Worm (Caenorhabditis elegans) whole organism, L4 larva: ENCODE data around the gene sre-47.

Experiments used
- F10B5.3 ChIP-seq: sonication (generic microtip); optimal IDR thresholded peaks from 2 replicates; lab custom pipeline; 2016; ENCODE audit warnings: mild to moderate bottlenecking, missing genetic modification characterization, missing compliant biosample characterization
- F26F4.8 ChIP-seq: fragments of 200-800 bp; sonication (Bioruptor generic); conservative IDR thresholded peaks from 2 replicates; pipeline ENCODE4 v1.3.6; 2022; ENCODE audit warnings: missing genetic modification characterization, missing compliant biosample characterization
- F37D6.2 ChIP-seq: sonication (generic microtip); optimal IDR thresholded peaks from 2 replicates; lab custom pipeline; 2016; ENCODE audit warnings: mild to moderate bottlenecking, missing genetic modification characterization, missing compliant biosample characterization
- F44E2.7 ChIP-seq: fragments of 200-800 bp; sonication (Bioruptor generic); IDR thresholded peaks from 2 replicates; pipeline ENCODE4 v2.1.2; 2022; ENCODE audit warnings: missing genetic modification characterization, missing compliant biosample characterization
- F49E8.2 ChIP-seq: sonication (generic microtip); optimal IDR thresholded peaks from 2 replicates; lab custom pipeline; 2016; ENCODE audit warnings: missing compliant biosample characterization, mild to moderate bottlenecking, missing genetic modification characterization, borderline replicate concordance
- R02D3.7 ChIP-seq: fragments of 150-350 bp; sonication (generic microtip); optimal IDR thresholded peaks from 3 replicates; lab custom pipeline; 2014; ENCODE audit warnings: missing biosample characterization, missing genetic modification characterization
- T26A8.4 ChIP-seq: fragments of 200-800 bp; sonication (Bioruptor generic); IDR thresholded peaks from 2 replicates; pipeline ENCODE4 v1.3.6; 2022; ENCODE audit warnings: missing genetic modification characterization, missing compliant biosample characterization
- Y105C5A.15 ChIP-seq: fragments of 200-800 bp; sonication (Bioruptor generic); IDR thresholded peaks from 2 replicates; pipeline ENCODE4 v1.3.6; 2022; ENCODE audit warnings: missing genetic modification characterization, missing compliant biosample characterization
- Y5F2A.4 ChIP-seq: fragments of 200-800 bp; sonication (Bioruptor generic); optimal IDR thresholded peaks from 2 replicates; lab custom pipeline; 2018; ENCODE audit warnings: mild to moderate bottlenecking, missing genetic modification characterization, missing compliant biosample characterization
- ZK337.2 ChIP-seq: fragments of 200-800 bp; sonication (Bioruptor generic); IDR thresholded peaks from 2 replicates; pipeline ENCODE4 v1.3.6; 2022; ENCODE audit warnings: missing genetic modification reagents, missing genetic modification characterization, missing compliant biosample characterization
- aly-2 ChIP-seq: sonication (generic microtip); optimal IDR thresholded peaks from 2 replicates; lab custom pipeline; 2018; ENCODE audit warnings: missing biosample characterization, missing genetic modification characterization
- ama-1 ChIP-seq: fragments of 150-350 bp; optimal IDR thresholded peaks from 2 replicates; lab custom pipeline; 2014; ENCODE audit warnings: inconsistent platforms, mixed read lengths
- ceh-28 ChIP-seq: fragments of 150-350 bp; optimal IDR thresholded peaks from 2 replicates; lab custom pipeline; 2014; ENCODE audit warnings: missing biosample characterization, missing genetic modification reagents, missing genetic modification characterization
- ceh-62 ChIP-seq: sonication (generic microtip); optimal IDR thresholded peaks from 2 replicates; lab custom pipeline; 2017; ENCODE audit warnings: missing biosample characterization, missing genetic modification characterization
- ces-1 ChIP-seq: fragments of 150-350 bp; sonication (generic microtip); optimal IDR thresholded peaks from 4 replicates; lab custom pipeline; 2014; ENCODE audit warnings: missing biosample characterization, missing genetic modification reagents, missing genetic modification characterization
- ctbp-1 ChIP-seq: fragments of 200-800 bp; sonication (Bioruptor generic); IDR thresholded peaks from 2 replicates; pipeline ENCODE4 v1.3.6; 2022; ENCODE audit warnings: missing genetic modification reagents, missing genetic modification characterization, missing compliant biosample characterization
- daf-16 ChIP-seq, 3 experiments: sonication (generic microtip); optimal IDR thresholded peaks; 2 replicates each; lab custom pipeline; 2016 to 2017; ENCODE audit warnings: missing genetic modification characterization in 3 of 3, missing genetic modification reagents in 3 of 3, mild to moderate bottlenecking in 2 of 3, missing compliant biosample characterization in 2 of 3, missing biosample characterization in 1 of 3, moderate library complexity in 1 of 3
- daf-19 ChIP-seq: fragments of 200-800 bp; sonication (Bioruptor generic); conservative IDR thresholded peaks from 2 replicates; pipeline ENCODE4 v1.3.6; 2022; ENCODE audit warnings: missing genetic modification characterization, missing compliant biosample characterization
- dmd-6 ChIP-seq: fragments of 200-800 bp; sonication (Bioruptor generic); IDR thresholded peaks from 2 replicates; pipeline ENCODE4 v1.3.6; 2022; ENCODE audit warnings: missing genetic modification reagents, missing genetic modification characterization, missing compliant biosample characterization
- dmd-8 ChIP-seq: fragments of 200-800 bp; sonication (Bioruptor generic); IDR thresholded peaks from 2 replicates; pipeline ENCODE4 v1.3.6; 2022; ENCODE audit warnings: missing genetic modification characterization, missing compliant biosample characterization
- dve-1 ChIP-seq: sonication (generic microtip); optimal IDR thresholded peaks from 2 replicates; lab custom pipeline; 2017; ENCODE audit warnings: antibody characterized with exemption, mild to moderate bottlenecking, missing genetic modification characterization, missing compliant biosample characterization; ENCODE audit not compliant: insufficient read depth
- egl-43 ChIP-seq: fragments of 200-800 bp; sonication (Bioruptor generic); IDR thresholded peaks from 2 replicates; pipeline ENCODE4 v1.3.6; 2022; ENCODE audit warnings: missing genetic modification reagents, missing genetic modification characterization, missing compliant biosample characterization
- gei-8 ChIP-seq: fragments of 200-800 bp; sonication (Bioruptor generic); optimal IDR thresholded peaks from 2 replicates; lab custom pipeline; 2018; ENCODE audit warnings: mild to moderate bottlenecking, missing genetic modification characterization, missing compliant biosample characterization
- hif-1 ChIP-seq, 2 experiments: sonication (generic microtip); optimal IDR thresholded peaks; 2 replicates each; lab custom pipeline; 2016 to 2017; ENCODE audit warnings: missing compliant biosample characterization in 2 of 2, missing genetic modification characterization in 2 of 2, missing genetic modification reagents in 2 of 2, missing genotype in 2 of 2, mild to moderate bottlenecking in 1 of 2
- hlh-11 ChIP-seq: fragments of 200-800 bp; sonication (Bioruptor generic); optimal IDR thresholded peaks from 2 replicates; lab custom pipeline; 2018; ENCODE audit warnings: mild to moderate bottlenecking, missing genetic modification characterization, missing compliant biosample characterization
- jun-1 ChIP-seq: fragments of 150-350 bp; optimal IDR thresholded peaks from 2 replicates; lab custom pipeline; 2014; ENCODE audit warnings: missing biosample characterization, missing genetic modification reagents, missing genetic modification characterization
- lin-13 ChIP-seq: fragments of 150-350 bp; optimal IDR thresholded peaks from 2 replicates; lab custom pipeline; 2014; ENCODE audit warnings: missing biosample characterization, missing genetic modification reagents, missing genetic modification characterization
- lin-15B ChIP-seq: fragments of 150-350 bp; sonication (generic microtip); optimal IDR thresholded peaks from 3 replicates; lab custom pipeline; 2014; ENCODE audit warnings: missing biosample characterization, missing genetic modification characterization
- lin-29 ChIP-seq: fragments of 200-800 bp; sonication (Bioruptor generic); IDR thresholded peaks from 2 replicates; pipeline ENCODE4 v1.3.6; 2022; ENCODE audit warnings: missing genetic modification reagents, missing genetic modification characterization, missing compliant biosample characterization
- lir-3 ChIP-seq: sonication (generic microtip); optimal IDR thresholded peaks from 2 replicates; lab custom pipeline; 2016; ENCODE audit warnings: mild to moderate bottlenecking, missing genetic modification characterization, missing compliant biosample characterization
- lsy-2 ChIP-seq, 2 experiments: fragments of 150-350 bp in 1 of 2; sonication (generic microtip) in 1 of 2; optimal IDR thresholded peaks; 2 replicates each; lab custom pipeline; 2014 to 2017; ENCODE audit warnings: missing biosample characterization in 2 of 2, missing genetic modification characterization in 2 of 2
- mep-1 ChIP-seq: fragments of 150-350 bp; sonication (generic microtip); optimal IDR thresholded peaks from 3 replicates; lab custom pipeline; 2014; ENCODE audit warnings: missing biosample characterization, missing genetic modification characterization
- mes-2 ChIP-seq: sonication (generic microtip); optimal IDR thresholded peaks from 2 replicates; lab custom pipeline; 2016; ENCODE audit warnings: missing genotype, mild to moderate bottlenecking, missing genetic modification characterization, missing compliant biosample characterization; ENCODE audit not compliant: poor library complexity, severe bottlenecking
- nhr-25 ChIP-seq: sonication (generic microtip); optimal IDR thresholded peaks from 2 replicates; lab custom pipeline; 2017; ENCODE audit warnings: missing genetic modification characterization, mild to moderate bottlenecking, missing compliant biosample characterization, antibody characterized with exemption, moderate library complexity, borderline replicate concordance; ENCODE audit not compliant: insufficient read depth
- nhr-28 ChIP-seq: fragments of 150-350 bp; optimal IDR thresholded peaks from 2 replicates; lab custom pipeline; 2014; ENCODE audit warnings: missing biosample characterization, missing genetic modification characterization
- nhr-48 ChIP-seq: sonication (generic microtip); optimal IDR thresholded peaks from 2 replicates; lab custom pipeline; 2016; ENCODE audit warnings: mild to moderate bottlenecking, missing genetic modification characterization, missing compliant biosample characterization
- nhr-76 ChIP-seq: fragments of 150-350 bp; optimal IDR thresholded peaks from 2 replicates; lab custom pipeline; 2014; ENCODE audit warnings: missing biosample characterization, missing genetic modification characterization
- nhr-77 ChIP-seq: fragments of 150-350 bp; optimal IDR thresholded peaks from 2 replicates; lab custom pipeline; 2014; ENCODE audit warnings: missing biosample characterization, missing genetic modification characterization
- php-3 ChIP-seq: fragments of 200-800 bp; sonication (Bioruptor generic); IDR thresholded peaks from 2 replicates; pipeline ENCODE4 v1.3.6; 2022; ENCODE audit warnings: missing genetic modification reagents, missing genetic modification characterization, missing compliant biosample characterization
- pqm-1 ChIP-seq: sonication (generic microtip); optimal IDR thresholded peaks from 2 replicates; lab custom pipeline; 2017; ENCODE audit warnings: missing biosample characterization, missing genetic modification characterization
- rbr-2 ChIP-seq: sonication (generic microtip); optimal IDR thresholded peaks from 2 replicates; lab custom pipeline; 2016; ENCODE audit warnings: missing genotype, missing genetic modification characterization, missing compliant biosample characterization
- set-16 ChIP-seq: fragments of 200-800 bp; sonication (Bioruptor generic); IDR thresholded peaks from 2 replicates; pipeline ENCODE4 v1.3.6; 2022; ENCODE audit warnings: missing genetic modification reagents, missing genetic modification characterization, missing compliant biosample characterization
- snpc-1.2 ChIP-seq: fragments of 200-800 bp; sonication (Bioruptor generic); IDR thresholded peaks from 2 replicates; pipeline ENCODE4 v1.3.6; 2022; ENCODE audit warnings: missing genetic modification reagents, missing genetic modification characterization, missing compliant biosample characterization
- spr-3 ChIP-seq: fragments of 200-800 bp; sonication (Bioruptor generic); optimal IDR thresholded peaks from 2 replicates; lab custom pipeline; 2018; ENCODE audit warnings: mild to moderate bottlenecking, missing genetic modification characterization, missing compliant biosample characterization
- tra-1 ChIP-seq: fragments of 200-800 bp; sonication (Bioruptor generic); IDR thresholded peaks from 2 replicates; pipeline ENCODE4 v1.3.6; 2022; ENCODE audit warnings: missing genetic modification reagents, missing genetic modification characterization, missing compliant biosample characterization
- unc-130 ChIP-seq: sonication (generic microtip); optimal IDR thresholded peaks from 2 replicates; lab custom pipeline; 2016; ENCODE audit warnings: missing genetic modification reagents, missing genetic modification characterization, missing compliant biosample characterization
- unc-62 ChIP-seq, 3 experiments: fragments of 150-350 bp in 1 of 3; sonication (generic microtip); optimal IDR thresholded peaks in 2 of 3; peaks in 1 of 3; 1 replicate in 1 of 3; 2 replicates in 2 of 3; lab custom pipeline; 2014 to 2017; ENCODE audit warnings: missing biosample characterization in 3 of 3, missing genetic modification characterization in 3 of 3, missing genetic modification reagents in 3 of 3, missing genotype in 1 of 3
- zip-11 ChIP-seq: fragments of 200-800 bp; sonication (Bioruptor generic); IDR thresholded peaks from 2 replicates; pipeline ENCODE4 v1.3.6; 2022; ENCODE audit warnings: missing genetic modification characterization, missing compliant biosample characterization

Gene sre-47

ce11 chrII:13958359-13958758 lies 26.1 kb downstream of the sre-47 start (continued):
- TF ChIP-seq unc-62 (GFP tag; optimal IDR thresholded peaks at IDR 0.05 in 1 of 2; lab: Kevin White, UChicago), result no peak
- no peak for TF ChIP-seq unc-62 (tag; optimal IDR thresholded peaks at IDR 0.05; lab: Kevin White, UChicago)
- no peak for TF ChIP-seq nhr-76 (tag; lab: Kevin White, UChicago)
- TF ChIP-seq hlh-11 (tag; lab: Kevin White, UChicago), result peak; percentile 6
- TF ChIP-seq ama-1 (lab: Kevin White, UChicago), result no peak
- TF ChIP-seq mes-2 (tag; lab: Kevin White, UChicago), result no peak
- TF ChIP-seq mep-1 (tag; lab: Kevin White, UChicago), result no peak
- no peak for TF ChIP-seq ceh-62
- no peak for TF ChIP-seq aly-2
- no peak for TF ChIP-seq lir-3 (tag; lab: Kevin White, UChicago)
- no peak for TF ChIP-seq F49E8.2 (tag; lab: Kevin White, UChicago)

DNA sequence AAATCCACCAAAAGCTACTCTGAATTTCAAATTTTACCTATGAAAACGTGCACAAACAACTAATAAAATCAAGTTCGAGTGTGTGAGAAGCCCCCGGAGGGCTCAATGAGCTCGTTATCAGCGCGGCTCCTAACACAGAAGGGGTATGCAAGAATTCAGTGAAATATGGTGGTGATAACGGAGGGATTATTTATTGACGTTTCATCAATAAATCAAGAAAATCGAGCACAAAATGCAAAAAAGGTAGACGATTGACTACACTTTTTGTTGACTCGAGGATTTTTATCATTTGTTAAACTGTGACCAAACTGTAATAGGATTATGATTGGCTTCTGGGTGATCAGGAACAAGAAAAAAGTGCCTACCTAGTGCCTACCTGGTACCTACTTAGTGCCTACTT lies 27.0 kb downstream of the sre-47 start, which contains the start of gene zip-3:
Gene zip-3 (minus strand): TSS at position 21 of the 400 bp plus-strand sequence.
- TF ChIP-seq nhr-28, result peak; percentile 65
- no peak for TF ChIP-seq daf-16 (GFP tag; optimal IDR thresholded peaks at IDR 0.05; lab: Kevin White, UChicago)
- peak; percentile 61 for TF ChIP-seq daf-16 (tag; optimal IDR thresholded peaks at IDR 0.05; lab: Kevin White, UChicago)
- TF ChIP-seq daf-19 (GFP tag; lab: Robert Waterston, UW), result no peak
- no peak for TF ChIP-seq lin-29 (GFP tag; lab: Robert Waterston, UW)
- no peak for TF ChIP-seq jun-1
- TF ChIP-seq Y5F2A.4, result no peak
- no peak for TF ChIP-seq lin-13 (GFP tag; lab: Kevin White, UChicago)
- TF ChIP-seq hlh-11 (tag; lab: Kevin White, UChicago), result peak; percentile 64
- TF ChIP-seq ceh-28 (tag; lab: Kevin White, UChicago), result no peak
- peak; percentile 45 for TF ChIP-seq nhr-77 (tag; lab: Kevin White, UChicago)
- no peak for TF ChIP-seq T26A8.4 (GFP tag; lab: Robert Waterston, UW)
- peak; percentile 0 for TF ChIP-seq nhr-48 (tag; lab: Kevin White, UChicago)
- TF ChIP-seq F10B5.3 (tag; lab: Kevin White, UChicago), result no peak
- TF ChIP-seq ctbp-1 (GFP tag; lab: Robert Waterston, UW), result no peak
- peak; percentile 62; the same call in 1 of the 2 replicates for TF ChIP-seq php-3 (GFP tag; lab: Robert Waterston, UW)
- TF ChIP-seq ces-1 (GFP tag; lab: Kevin White, UChicago), result no peak
- no peak for TF ChIP-seq mes-2 (tag; lab: Kevin White, UChicago)
- peak; percentile 64 for TF ChIP-seq dve-1 (tag; lab: Kevin White, UChicago)
- TF ChIP-seq nhr-25 (tag; lab: Kevin White, UChicago), result no peak
- no peak for TF ChIP-seq zip-11 (GFP tag; lab: Robert Waterston, UW)
- TF ChIP-seq gei-8 (GFP tag; lab: Kevin White, UChicago), result peak; percentile 21
- TF ChIP-seq hif-1 (tag; optimal IDR thresholded peaks at IDR 0.05; lab: Kevin White, UChicago), result no peak
- TF ChIP-seq pqm-1 (tag; lab: Kevin White, UChicago), result peak; percentile 44
- no peak for TF ChIP-seq dmd-8 (GFP tag; lab: Robert Waterston, UW)
- TF ChIP-seq F26F4.8 (GFP tag; lab: Robert Waterston, UW), result no peak
- peak; percentile 77 for TF ChIP-seq dmd-6
- TF ChIP-seq rbr-2 (tag; lab: Kevin White, UChicago), result no peak
- peak; percentile 67 for TF ChIP-seq tra-1

DNA sequence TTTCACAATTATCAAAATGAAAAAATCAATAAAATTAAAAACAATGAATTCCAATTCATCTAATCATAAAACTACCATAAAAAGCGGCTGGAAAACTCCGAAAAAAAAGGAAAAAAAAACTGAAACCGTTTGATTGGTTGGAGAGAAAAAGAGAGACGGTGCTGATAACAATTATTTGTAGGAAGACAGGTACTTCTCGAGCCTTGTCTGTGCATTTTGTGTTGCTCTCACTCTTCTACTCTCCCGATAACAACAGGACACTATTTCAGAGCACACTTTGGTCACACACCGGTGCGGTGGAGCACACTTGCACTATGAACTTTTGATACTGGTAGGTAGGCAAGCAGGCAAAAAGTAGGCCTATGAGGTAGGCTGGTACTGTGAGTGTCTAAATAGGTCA lies 27.9 kb downstream of the sre-47 start:
- peak; percentile 29 for TF ChIP-seq mep-1 (tag; lab: Kevin White, UChicago)
- TF ChIP-seq ZK337.2 (GFP tag; lab: Robert Waterston, UW), result no peak
- TF ChIP-seq egl-43 (GFP tag; lab: Robert Waterston, UW), result no peak
- TF ChIP-seq mes-2 (tag; lab: Kevin White, UChicago), result peak; percentile 37
- TF ChIP-seq snpc-1.2 (GFP tag; lab: Robert Waterston, UW), result no peak
- no peak for TF ChIP-seq unc-130 (GFP tag; lab: Kevin White, UChicago)
- TF ChIP-seq F37D6.2 (tag; lab: Kevin White, UChicago), result no peak
- TF ChIP-seq Y105C5A.15 (GFP tag; lab: Robert Waterston, UW), result no peak
- TF ChIP-seq hif-1 (tag; optimal IDR thresholded peaks at IDR 0.05; lab: Kevin White, UChicago), result peak in 1 of 2 experiments; percentile 54
- no peak for TF ChIP-seq set-16 (GFP tag; lab: Robert Waterston, UW)
- no peak for TF ChIP-seq R02D3.7 (tag; lab: Kevin White, UChicago)
- no peak for TF ChIP-seq spr-3 (GFP tag; lab: Kevin White, UChicago)
- TF ChIP-seq F44E2.7, result no peak
- peak in 1 of 2 experiments; percentile 48 for TF ChIP-seq lsy-2 (tag; optimal IDR thresholded peaks at IDR 0.05; lab: Kevin White, UChicago)
- no peak for TF ChIP-seq lin-15B (tag; lab: Kevin White, UChicago)
